Fruit fly (Drosophila melanogaster) Kc167 (cell line): Measurements from ENCODE around the gene Ski6.

Experiments used
- Myc ChIP-seq: fragments of >200 bp; optimal IDR thresholded peaks from 2 replicates; lab custom pipeline; 2017; ENCODE audit warnings: missing external identifiers
- Sin3A ChIP-seq: fragments of >200 bp; optimal IDR thresholded peaks from 2 replicates; lab custom pipeline; 2018; ENCODE audit warnings: missing external identifiers
- h ChIP-seq: fragments of >200 bp; optimal IDR thresholded peaks from 3 replicates; lab custom pipeline; 2018; ENCODE audit warnings: missing external identifiers
- insv ChIP-seq: fragments of >200 bp; optimal IDR thresholded peaks from 3 replicates; lab custom pipeline; 2018; ENCODE audit warnings: missing external identifiers
- psq ChIP-seq: fragments of >200 bp; optimal IDR thresholded peaks from 2 replicates; lab custom pipeline; 2017; ENCODE audit warnings: missing external identifiers
- ttk ChIP-seq: sonication (Bioruptor generic); optimal IDR thresholded peaks from 2 replicates; lab custom pipeline; 2017; ENCODE audit warnings: missing external identifiers

DNA sequence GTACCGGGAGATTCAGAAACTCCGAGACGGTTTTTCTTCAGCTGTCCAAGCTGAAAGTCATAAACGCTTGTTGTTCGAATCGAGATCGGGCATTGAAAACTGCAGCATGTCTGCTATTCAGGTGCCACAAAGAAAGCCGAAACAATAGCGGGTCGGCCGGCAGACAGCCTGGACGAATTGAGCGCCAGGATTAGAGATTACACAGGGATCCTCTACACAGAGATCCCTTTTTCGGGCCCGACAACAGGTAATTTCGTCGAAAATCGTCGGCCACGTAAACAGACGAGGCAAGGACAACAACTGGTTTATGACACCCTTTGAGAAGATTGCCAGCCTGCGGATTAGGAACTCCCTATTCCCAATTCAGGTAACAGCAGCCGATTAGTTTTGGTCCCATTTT, 5.0 kb upstream of the Ski6 start, which contains the start of gene CG16813:
- TF ChIP-seq psq = no peak
- no peak for TF ChIP-seq insv (lab: Kevin White, UChicago)
- TF ChIP-seq Sin3A (lab: Kevin White, UChicago) = no peak
- no peak for TF ChIP-seq h (lab: Kevin White, UChicago)
- TF ChIP-seq ttk (lab: Kevin White, UChicago) = no peak
- TF ChIP-seq Myc = no peak
